Fruit fly (Drosophila melanogaster) whole organism, embryonic: ENCODE data around the gene CG43245.

Source experiments
- Adf1 ChIP-seq: fragments of 200-800 bp; sonication (Bioruptor generic); IDR thresholded peaks from 2 replicates; pipeline ENCODE4 v1.3.6; 2022; ENCODE audit warnings: missing biosample characterization, missing genetic modification characterization
- Atf-2 ChIP-seq: fragments of 200-800 bp; sonication (Bioruptor generic); optimal IDR thresholded peaks from 2 replicates; lab custom pipeline; 2016; ENCODE audit warnings: missing biosample characterization, missing genetic modification characterization
- Atf6 ChIP-seq: fragments of 200-800 bp; sonication (Bioruptor generic); IDR thresholded peaks from 2 replicates; pipeline ENCODE4 v1.3.6; 2022; ENCODE audit warnings: missing biosample characterization, missing genetic modification characterization
- Awh ChIP-seq: fragments of 200-800 bp; sonication (Bioruptor generic); IDR thresholded peaks from 2 replicates; pipeline ENCODE4, ENCODE4 v1.3.6; 2022; ENCODE audit warnings: missing biosample characterization, missing genetic modification characterization
- CG10543 ChIP-seq: fragments of 200-800 bp; sonication (Bioruptor generic); optimal IDR thresholded peaks from 3 replicates; lab custom pipeline; 2017; ENCODE audit warnings: missing biosample characterization, mild to moderate bottlenecking, missing genetic modification characterization, moderate library complexity
- CG11085 ChIP-seq: fragments of 200-800 bp; sonication (Bioruptor generic); IDR thresholded peaks from 2 replicates; pipeline ENCODE4 v1.3.6; 2022; ENCODE audit warnings: missing biosample characterization, missing genetic modification characterization
- CG11093 ChIP-seq: fragments of 200-800 bp; sonication (Bioruptor generic); IDR thresholded peaks from 3 replicates; pipeline ENCODE4 v1.3.6; 2022; ENCODE audit warnings: missing biosample characterization, missing genetic modification characterization
- CG11247 ChIP-seq: fragments of 200-800 bp; sonication (Bioruptor generic); IDR thresholded peaks from 2 replicates; pipeline ENCODE4 v1.3.6; 2022; ENCODE audit warnings: missing biosample characterization, missing genetic modification characterization
- CG12769 ChIP-seq: fragments of 200-800 bp; sonication (Bioruptor generic); optimal IDR thresholded peaks from 2 replicates; lab custom pipeline; 2019; ENCODE audit warnings: missing biosample characterization, mild to moderate bottlenecking, missing genetic modification characterization, moderate library complexity
- CG14441 ChIP-seq: fragments of 200-800 bp; sonication (Bioruptor generic); IDR thresholded peaks from 2 replicates; pipeline ENCODE4 v1.3.6; 2022; ENCODE audit warnings: missing biosample characterization, missing genetic modification characterization
- CG15073 ChIP-seq: fragments of 200-800 bp; sonication (Bioruptor generic); optimal IDR thresholded peaks from 2 replicates; lab custom pipeline; 2016; ENCODE audit warnings: missing biosample characterization, missing genetic modification characterization
- CG15479 ChIP-seq: fragments of 200-800 bp; sonication (Bioruptor generic); optimal IDR thresholded peaks from 3 replicates; lab custom pipeline; 2019; ENCODE audit warnings: missing biosample characterization, mild to moderate bottlenecking, missing genetic modification characterization, moderate library complexity
- CG16813 ChIP-seq: fragments of 200-800 bp; sonication (Bioruptor generic); IDR thresholded peaks from 3 replicates; pipeline ENCODE4 v1.3.6; 2022; ENCODE audit warnings: missing biosample characterization, missing genetic modification characterization; ENCODE audit not compliant: partially characterized antibody
- CG2120 ChIP-seq: fragments of 200-800 bp; sonication (Bioruptor generic); optimal IDR thresholded peaks from 3 replicates; lab custom pipeline; 2016; ENCODE audit warnings: missing biosample characterization, missing genetic modification characterization
- CG2199 ChIP-seq: fragments of 200-800 bp; sonication (Bioruptor generic); IDR thresholded peaks from 3 replicates; pipeline ENCODE4 v1.3.6; 2022; ENCODE audit warnings: missing biosample characterization, missing genetic modification characterization
- CG2889 ChIP-seq: fragments of 200-800 bp; sonication (Bioruptor generic); IDR thresholded peaks from 3 replicates; pipeline ENCODE4 v1.3.6; 2022; ENCODE audit warnings: missing biosample characterization, missing genetic modification characterization
- CG30403 ChIP-seq: fragments of 200-800 bp; sonication (Bioruptor generic); optimal IDR thresholded peaks from 3 replicates; lab custom pipeline; 2016; ENCODE audit warnings: missing biosample characterization, missing genetic modification characterization
- CG31224 ChIP-seq: fragments of 200-800 bp; sonication (Bioruptor generic); IDR thresholded peaks from 2 replicates; pipeline ENCODE4 v1.3.6; 2022; ENCODE audit warnings: missing biosample characterization, missing genetic modification characterization
- CG3163 ChIP-seq: fragments of 200-800 bp; sonication (Bioruptor generic); optimal IDR thresholded peaks from 3 replicates; lab custom pipeline; 2016; ENCODE audit warnings: missing biosample characterization, missing genetic modification characterization
- CG3407 ChIP-seq: fragments of 200-800 bp; sonication (Bioruptor generic); optimal IDR thresholded peaks from 2 replicates; lab custom pipeline; 2018; ENCODE audit warnings: missing biosample characterization, mild to moderate bottlenecking, missing genetic modification characterization
- CG42726 ChIP-seq: fragments of 200-800 bp; sonication (Bioruptor generic); IDR thresholded peaks from 2 replicates; pipeline ENCODE4 v1.3.6; 2022; ENCODE audit warnings: missing biosample characterization, missing genetic modification characterization; ENCODE audit not compliant: partially characterized antibody
- CG43689 ChIP-seq: fragments of 200-800 bp; sonication (Bioruptor generic); IDR thresholded peaks from 2 replicates; pipeline ENCODE4 v1.3.6; 2022; ENCODE audit warnings: missing biosample characterization, missing genetic modification characterization
- CG4404 ChIP-seq: fragments of 200-800 bp; sonication (Bioruptor generic); IDR thresholded peaks from 2 replicates; pipeline ENCODE4 v1.3.6; 2022; ENCODE audit warnings: missing biosample characterization, missing genetic modification characterization
- CG4820 ChIP-seq: fragments of 200-800 bp; sonication (Bioruptor generic); optimal IDR thresholded peaks from 3 replicates; lab custom pipeline; 2016; ENCODE audit warnings: missing biosample characterization, missing genetic modification characterization
- CG6765 ChIP-seq: fragments of 200-800 bp; sonication (Bioruptor generic); optimal IDR thresholded peaks from 3 replicates; lab custom pipeline; 2017; ENCODE audit warnings: missing biosample characterization, mild to moderate bottlenecking, missing genetic modification characterization
- CG7786 ChIP-seq: fragments of 200-800 bp; sonication (Bioruptor generic); optimal IDR thresholded peaks from 2 replicates; lab custom pipeline; 2016; ENCODE audit warnings: missing biosample characterization, missing genetic modification characterization
- CG7839 ChIP-seq: fragments of 200-800 bp; sonication (Bioruptor generic); optimal IDR thresholded peaks from 3 replicates; lab custom pipeline; 2018; ENCODE audit warnings: missing biosample characterization, mild to moderate bottlenecking, missing genetic modification characterization, moderate library complexity
- CG8765 ChIP-seq: fragments of 200-800 bp; sonication (Bioruptor generic); IDR thresholded peaks from 2 replicates; pipeline ENCODE4 v1.3.6; 2022; ENCODE audit warnings: missing biosample characterization, missing genetic modification characterization
- CG9609 ChIP-seq: fragments of 200-800 bp; sonication (Bioruptor generic); optimal IDR thresholded peaks from 3 replicates; lab custom pipeline; 2016; ENCODE audit warnings: missing biosample characterization, missing genetic modification characterization
- Chrac-16 ChIP-seq: fragments of 200-800 bp; sonication (Bioruptor generic); optimal IDR thresholded peaks from 3 replicates; lab custom pipeline; 2016; ENCODE audit warnings: missing biosample characterization, missing genetic modification characterization
- CkIIα-i1 ChIP-seq: fragments of 200-800 bp; sonication (Bioruptor generic); IDR thresholded peaks from 2 replicates; pipeline ENCODE4 v1.3.6; 2022; ENCODE audit warnings: missing biosample characterization, missing genetic modification characterization
- Deaf1 ChIP-seq: fragments of 200-800 bp; optimal IDR thresholded peaks from 3 replicates; lab custom pipeline; 2019; ENCODE audit warnings: missing biosample characterization, mild to moderate bottlenecking, missing genetic modification characterization, moderate library complexity
- E2f1 ChIP-seq: fragments of 200-800 bp; sonication (Bioruptor generic); IDR thresholded peaks from 2 replicates; pipeline ENCODE4 v1.3.6; 2022; ENCODE audit warnings: missing biosample characterization, missing genetic modification characterization
- Gug ChIP-seq: fragments of 200-800 bp; sonication (Bioruptor generic); IDR thresholded peaks from 4 replicates; pipeline ENCODE4 v1.3.6; 2022; ENCODE audit warnings: missing biosample characterization, missing genetic modification characterization
- NFAT ChIP-seq: fragments of 200-800 bp; sonication (Bioruptor generic); IDR thresholded peaks from 2 replicates; pipeline ENCODE4 v1.3.6; 2022; ENCODE audit warnings: missing biosample characterization, missing genetic modification characterization
- Oli ChIP-seq: fragments of 200-800 bp; sonication (Bioruptor generic); optimal IDR thresholded peaks from 2 replicates; lab custom pipeline; 2018; ENCODE audit warnings: missing biosample characterization, mild to moderate bottlenecking, missing genetic modification characterization, moderate library complexity
- Sox102F ChIP-seq: fragments of 200-800 bp; sonication (Bioruptor generic); optimal IDR thresholded peaks from 2 replicates; lab custom pipeline; 2018; ENCODE audit warnings: missing biosample characterization, mild to moderate bottlenecking, missing genetic modification characterization, moderate library complexity
- chm ChIP-seq: fragments of 200-800 bp; sonication (Bioruptor generic); IDR thresholded peaks from 2 replicates; pipeline ENCODE4 v1.3.6; 2022; ENCODE audit warnings: missing biosample characterization, missing genetic modification characterization
- crc ChIP-seq: fragments of 200-800 bp; sonication (Bioruptor generic); optimal IDR thresholded peaks from 2 replicates; lab custom pipeline; 2016; ENCODE audit warnings: missing biosample characterization, missing genetic modification characterization
- dati ChIP-seq: fragments of 200-800 bp; sonication (Bioruptor generic); IDR thresholded peaks from 2 replicates; pipeline ENCODE4 v1.3.6; 2022; ENCODE audit warnings: missing biosample characterization, missing genetic modification characterization
- dm ChIP-seq: fragments of 200-800 bp; sonication (Bioruptor generic); optimal IDR thresholded peaks from 3 replicates; lab custom pipeline; 2016; ENCODE audit warnings: missing biosample characterization, missing genetic modification characterization
- exex ChIP-seq: fragments of 200-800 bp; sonication (Bioruptor generic); optimal IDR thresholded peaks from 4 replicates; lab custom pipeline; 2018; ENCODE audit warnings: missing biosample characterization, mild to moderate bottlenecking, missing genetic modification characterization, moderate library complexity
- eyg ChIP-seq: fragments of 200-800 bp; sonication (Bioruptor generic); optimal IDR thresholded peaks from 3 replicates; lab custom pipeline; 2016; ENCODE audit warnings: missing biosample characterization, missing genetic modification characterization
- ind ChIP-seq: fragments of 200-800 bp; sonication (Bioruptor generic); optimal IDR thresholded peaks from 3 replicates; lab custom pipeline; 2016; ENCODE audit warnings: missing biosample characterization, missing genetic modification characterization
- klu ChIP-seq: fragments of 200-800 bp; sonication (Bioruptor generic); IDR thresholded peaks from 2 replicates; pipeline ENCODE4 v1.3.6; 2022; ENCODE audit warnings: missing biosample characterization, missing genetic modification characterization
- pfk ChIP-seq: fragments of 200-800 bp; sonication (Bioruptor generic); optimal IDR thresholded peaks from 2 replicates; lab custom pipeline; 2018; ENCODE audit warnings: missing biosample characterization, mild to moderate bottlenecking, missing genetic modification characterization, moderate library complexity
- sima ChIP-seq: fragments of 200-800 bp; sonication (Bioruptor generic); optimal IDR thresholded peaks from 2 replicates; lab custom pipeline; 2016; ENCODE audit warnings: missing biosample characterization, missing genetic modification characterization
- slbo ChIP-seq: fragments of 200-800 bp; sonication (Bioruptor generic); IDR thresholded peaks from 2 replicates; pipeline ENCODE4 v1.3.6; 2022; ENCODE audit warnings: missing biosample characterization, missing genetic modification characterization
- vvl ChIP-seq: fragments of 200-800 bp; sonication (Bioruptor generic); IDR thresholded peaks from 2 replicates; pipeline ENCODE4 v1.3.6; 2022; ENCODE audit warnings: missing biosample characterization, missing genetic modification characterization
- wdn ChIP-seq: fragments of 200-800 bp; sonication (Bioruptor generic); IDR thresholded peaks from 2 replicates; pipeline ENCODE4 v1.3.6; 2022; ENCODE audit warnings: missing biosample characterization, missing genetic modification characterization

The CG43245 gene

dm6 chr3L:10742813-10743212, 28.9 kb upstream of the CG43245 start (continued):
- TF ChIP-seq NFAT (GFP tag; lab: Robert Waterston, UW) = no peak
- TF ChIP-seq vvl (GFP tag; lab: Robert Waterston, UW) = peak; percentile 27; the same call in 1 of the 2 replicates

- TF ChIP-seq CG2120 (GFP tag; lab: Kevin White, UChicago) (no peak), CG15479 (GFP tag; lab: Kevin White, UChicago) (no peak), CG3163 (GFP tag; lab: Kevin White, UChicago) (no peak), Deaf1 (tag; lab: Kevin White, UChicago) (peak; percentile 12), Chrac-16 (GFP tag; lab: Kevin White, UChicago) (peak; percentile 17), CG14441 (GFP tag; lab: Robert Waterston, UW) (peak; percentile 88), sima (GFP tag; lab: Kevin White, UChicago) (no peak), Atf-2 (GFP tag; lab: Kevin White, UChicago) (no peak), E2f1 (GFP tag; lab: Robert Waterston, UW) (peak; percentile 64), CG2199 (no peak), CG16813 (GFP tag; lab: Robert Waterston, UW) (no peak), CG7839 (peak; percentile 74), chm (no peak), CG2889 (GFP tag; lab: Robert Waterston, UW) (no peak), wdn (GFP tag; lab: Robert Waterston, UW) (no peak), CG11247 (GFP tag; lab: Robert Waterston, UW) (0 out of 2 replicates have a peak, but pooled peaks have one; percentile 31), CG4820 (GFP tag; lab: Kevin White, UChicago) (peak; percentile 62), CkIIα-i1 (GFP tag; lab: Robert Waterston, UW) (no peak), CG3407 (GFP tag; lab: Kevin White, UChicago) (peak; percentile 33), CG11093 (GFP tag; lab: Robert Waterston, UW) (peak; percentile 46; the same call in 1 of the 3 replicates), Sox102F (peak; percentile 78), Atf6 (GFP tag; lab: Robert Waterston, UW) (no peak; the same call in 1 of the 2 replicates), CG15073 (no peak), CG6765 (GFP tag; lab: Kevin White, UChicago) (no peak), slbo (GFP tag; lab: Robert Waterston, UW) (peak; percentile 48), exex (tag; lab: Kevin White, UChicago) (no peak), crc (GFP tag; lab: Kevin White, UChicago) (no peak), CG9609 (GFP tag; lab: Kevin White, UChicago) (no peak), CG4404 (GFP tag; lab: Robert Waterston, UW) (peak; percentile 33; the same call in 1 of the 2 replicates), dati (no peak), Oli (tag; lab: Kevin White, UChicago) (peak; percentile 73), CG8765 (GFP tag; lab: Robert Waterston, UW) (no peak), CG31224 (GFP tag; lab: Robert Waterston, UW) (no peak), CG7786 (GFP tag; lab: Kevin White, UChicago) (no peak), Adf1 (no peak), pfk (GFP tag; lab: Kevin White, UChicago) (no peak), eyg (GFP tag; lab: Kevin White, UChicago) (no peak), ind (GFP tag; lab: Kevin White, UChicago) (peak; percentile 61), CG12769 (tag; lab: Kevin White, UChicago) (peak; percentile 50), dm (GFP tag; lab: Kevin White, UChicago) (no peak), CG11085 (no peak), Gug (GFP tag; lab: Robert Waterston, UW) (no peak), Awh (GFP tag; lab: Robert Waterston, UW) (peak; percentile 45; the same call in 1 of the 2 replicates), CG42726 (GFP tag; lab: Robert Waterston, UW) (no peak), CG10543 (no peak), CG43689 (GFP tag; lab: Robert Waterston, UW) (peak; percentile 49; the same call in 1 of the 2 replicates), klu (GFP tag; lab: Robert Waterston, UW) (no peak), CG30403 (peak; percentile 65)
Observed at dm6 chr3L:10745547-10746189, 26.1 kb upstream of the CG43245 start.
